Worm (Caenorhabditis elegans) whole organism, young adult: Measurements from ENCODE around the gene F23F1.10.

Experiments
- K12H6.12 ChIP-seq: fragments of 200-800 bp; sonication (Bioruptor generic); optimal IDR thresholded peaks from 2 replicates; lab custom pipeline; 2018; ENCODE audit warnings: mild to moderate bottlenecking, missing genetic modification characterization, missing compliant biosample characterization
- ceh-79 ChIP-seq: sonication (generic microtip); optimal IDR thresholded peaks from 2 replicates; lab custom pipeline; 2017; ENCODE audit warnings: mild to moderate bottlenecking, missing genetic modification characterization, missing compliant biosample characterization
- snpc-4 ChIP-seq, 5 experiments: fragments of 150-350 bp in 1 of 5; sonication (generic microtip) in 4 of 5; optimal IDR thresholded peaks; 2 replicates each; lab custom pipeline; 2014 to 2018; ENCODE audit warnings: missing genetic modification characterization in 5 of 5, missing biosample characterization in 3 of 5, antibody characterized with exemption in 2 of 5, mild to moderate bottlenecking in 2 of 5, missing compliant biosample characterization in 2 of 5, missing genotype in 2 of 5, moderate library complexity in 2 of 5, missing genetic modification reagents in 1 of 5
- unc-130 ChIP-seq: sonication (generic microtip); optimal IDR thresholded peaks from 2 replicates; lab custom pipeline; 2016; ENCODE audit warnings: missing genetic modification reagents, missing genetic modification characterization, missing compliant biosample characterization

DNA sequence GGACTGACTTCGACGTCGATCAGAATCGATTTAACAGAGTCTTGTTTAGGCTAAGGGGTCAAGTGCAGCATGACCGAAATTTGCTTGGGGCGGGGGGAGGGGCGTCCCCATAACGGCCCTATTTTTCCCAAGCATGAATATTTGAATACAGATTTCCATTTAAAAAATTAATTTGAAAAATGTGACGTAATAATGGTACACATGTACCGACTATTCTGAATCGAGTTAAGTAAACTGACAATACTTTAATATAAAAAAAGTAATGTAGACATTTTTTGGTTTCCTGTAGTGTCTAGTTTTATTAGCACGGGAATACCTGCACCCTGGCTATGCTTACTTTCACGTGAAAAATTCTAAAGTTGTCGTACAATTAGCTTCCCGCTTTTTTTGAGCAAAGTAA lies 45.0 kb upstream of the F23F1.10 start:
- no peak for TF ChIP-seq unc-130 (GFP tag; lab: Kevin White, UChicago)
- no peak for TF ChIP-seq K12H6.12
- no peak for TF ChIP-seq ceh-79 (tag; lab: Kevin White, UChicago)
- no peak for TF ChIP-seq snpc-4 (GFP tag; optimal IDR thresholded peaks at IDR 0.05; lab: Kevin White, UChicago)
- no peak for TF ChIP-seq snpc-4 (tag; optimal IDR thresholded peaks at IDR 0.05; lab: Kevin White, UChicago)
